Fruit fly (Drosophila melanogaster) whole organism, embryonic: ENCODE measurements around the gene CG18269.

Experiments
- Ada2b ChIP-seq: fragments of 200-800 bp; sonication (Bioruptor generic); IDR thresholded peaks from 2 replicates; pipeline ENCODE4 v1.3.6; 2022; ENCODE audit warnings: missing biosample characterization, missing genetic modification characterization
- BEAF-32 ChIP-seq: fragments of 200-800 bp; sonication (Bioruptor generic); optimal IDR thresholded peaks from 3 replicates; lab custom pipeline; 2017; ENCODE audit warnings: missing biosample characterization, missing genetic modification characterization, mild to moderate bottlenecking, moderate library complexity, missing genetic modification reagents
- BtbVII ChIP-seq: fragments of 200-800 bp; sonication (Bioruptor generic); optimal IDR thresholded peaks from 3 replicates; lab custom pipeline; 2017; ENCODE audit warnings: missing biosample characterization, mild to moderate bottlenecking, missing genetic modification characterization
- CG11504 ChIP-seq: fragments of 200-800 bp; sonication (Bioruptor generic); optimal IDR thresholded peaks from 3 replicates; lab custom pipeline; 2019; ENCODE audit warnings: missing biosample characterization, mild to moderate bottlenecking, missing genetic modification characterization, moderate library complexity
- CG12299 ChIP-seq: fragments of 200-800 bp; sonication (Bioruptor generic); optimal IDR thresholded peaks from 2 replicates; lab custom pipeline; 2018; ENCODE audit warnings: missing biosample characterization, mild to moderate bottlenecking, missing genetic modification characterization
- CG12391 ChIP-seq: fragments of 200-800 bp; sonication (Bioruptor generic); optimal IDR thresholded peaks from 3 replicates; lab custom pipeline; 2018; ENCODE audit warnings: missing biosample characterization, mild to moderate bottlenecking, missing genetic modification characterization, moderate library complexity
- CG13624 ChIP-seq: fragments of 200-800 bp; sonication (Bioruptor generic); optimal IDR thresholded peaks from 2 replicates; lab custom pipeline; 2016; ENCODE audit warnings: missing biosample characterization, missing genetic modification characterization
- CG13894 ChIP-seq: fragments of 200-800 bp; sonication (Bioruptor generic); optimal IDR thresholded peaks from 3 replicates; lab custom pipeline; 2018; ENCODE audit warnings: missing biosample characterization, mild to moderate bottlenecking, missing genetic modification characterization, moderate library complexity
- CG16863 ChIP-seq: fragments of 200-800 bp; sonication (Bioruptor generic); optimal IDR thresholded peaks from 3 replicates; lab custom pipeline; 2016; ENCODE audit warnings: missing biosample characterization, missing genetic modification characterization
- CG17361 ChIP-seq: fragments of 200-800 bp; sonication (Bioruptor generic); IDR thresholded peaks from 3 replicates; pipeline ENCODE4 v1.3.6; 2022; ENCODE audit warnings: missing biosample characterization, missing genetic modification characterization
- CG17385 ChIP-seq: fragments of 200-800 bp; sonication (Bioruptor generic); optimal IDR thresholded peaks from 3 replicates; lab custom pipeline; 2018; ENCODE audit warnings: missing biosample characterization, mild to moderate bottlenecking, missing genetic modification characterization
- CG2120 ChIP-seq: fragments of 200-800 bp; sonication (Bioruptor generic); optimal IDR thresholded peaks from 3 replicates; lab custom pipeline; 2016; ENCODE audit warnings: missing biosample characterization, missing genetic modification characterization
- CG2202 ChIP-seq: fragments of 200-800 bp; sonication (Bioruptor generic); optimal IDR thresholded peaks from 2 replicates; lab custom pipeline; 2018; ENCODE audit warnings: missing biosample characterization, mild to moderate bottlenecking, missing genetic modification characterization
- CG2875 ChIP-seq: fragments of 200-800 bp; sonication (Bioruptor generic); optimal IDR thresholded peaks from 2 replicates; lab custom pipeline; 2017; ENCODE audit warnings: missing biosample characterization, mild to moderate bottlenecking, missing genetic modification characterization, missing genetic modification reagents
- CG3726 ChIP-seq: fragments of 200-800 bp; sonication (Bioruptor generic); IDR thresholded peaks from 3 replicates; pipeline ENCODE4, ENCODE4 v1.3.6; 2022; ENCODE audit warnings: missing biosample characterization, missing genetic modification characterization
- CG4820 ChIP-seq: fragments of 200-800 bp; sonication (Bioruptor generic); optimal IDR thresholded peaks from 3 replicates; lab custom pipeline; 2016; ENCODE audit warnings: missing biosample characterization, missing genetic modification characterization
- CG6683 ChIP-seq: fragments of 200-800 bp; sonication (Bioruptor generic); optimal IDR thresholded peaks from 2 replicates; lab custom pipeline; 2017; ENCODE audit warnings: missing biosample characterization, mild to moderate bottlenecking, missing genetic modification characterization, missing genetic modification reagents
- CG7786 ChIP-seq: fragments of 200-800 bp; sonication (Bioruptor generic); optimal IDR thresholded peaks from 2 replicates; lab custom pipeline; 2016; ENCODE audit warnings: missing biosample characterization, missing genetic modification characterization
- CG9817 ChIP-seq: fragments of 200-800 bp; sonication (Bioruptor generic); optimal IDR thresholded peaks from 2 replicates; lab custom pipeline; 2018; ENCODE audit warnings: missing biosample characterization, mild to moderate bottlenecking, missing genetic modification characterization, moderate library complexity
- Drgx ChIP-seq: fragments of 200-800 bp; sonication (Bioruptor generic); IDR thresholded peaks from 2 replicates; pipeline ENCODE4 v1.3.6; 2022; ENCODE audit warnings: missing biosample characterization, missing genetic modification characterization
- Hr51 ChIP-seq, 2 experiments: fragments of 200-800 bp; sonication (Bioruptor generic); optimal IDR thresholded peaks; 2 replicates in 1 of 2; 3 replicates in 1 of 2; lab custom pipeline; 2016 to 2018; ENCODE audit warnings: missing biosample characterization in 2 of 2, missing genetic modification characterization in 2 of 2, mild to moderate bottlenecking in 1 of 2, moderate library complexity in 1 of 2
- Mes4 ChIP-seq: fragments of 200-800 bp; sonication (Bioruptor generic); optimal IDR thresholded peaks from 2 replicates; lab custom pipeline; 2016; ENCODE audit warnings: missing biosample characterization, missing genetic modification characterization
- NC2β ChIP-seq: fragments of 200-800 bp; sonication (Bioruptor generic); optimal IDR thresholded peaks from 2 replicates; lab custom pipeline; 2016; ENCODE audit warnings: missing biosample characterization, missing genetic modification characterization
- Nf-YB ChIP-seq: fragments of 200-800 bp; sonication (Bioruptor generic); optimal IDR thresholded peaks from 3 replicates; lab custom pipeline; 2019; ENCODE audit warnings: missing biosample characterization, mild to moderate bottlenecking, missing genetic modification characterization, moderate library complexity
- Oli ChIP-seq: fragments of 200-800 bp; sonication (Bioruptor generic); optimal IDR thresholded peaks from 2 replicates; lab custom pipeline; 2018; ENCODE audit warnings: missing biosample characterization, mild to moderate bottlenecking, missing genetic modification characterization, moderate library complexity
- Taf1 ChIP-seq: fragments of 200-800 bp; sonication (Bioruptor generic); IDR thresholded peaks from 2 replicates; pipeline ENCODE4 v1.3.6; 2022; ENCODE audit warnings: missing biosample characterization, missing genetic modification characterization
- ase ChIP-seq: fragments of 200-800 bp; sonication (Bioruptor generic); IDR thresholded peaks from 3 replicates; pipeline ENCODE4 v1.3.6; 2022; ENCODE audit warnings: missing biosample characterization, missing genetic modification characterization
- bcd ChIP-seq: fragments of 200-800 bp; sonication (Bioruptor generic); optimal IDR thresholded peaks from 2 replicates; lab custom pipeline; 2017; ENCODE audit warnings: missing biosample characterization, mild to moderate bottlenecking, missing genetic modification characterization
- br ChIP-seq: fragments of >200 bp; optimal IDR thresholded peaks from 2 replicates; lab custom pipeline; 2017
- caup ChIP-seq: fragments of 200-800 bp; sonication (Bioruptor generic); optimal IDR thresholded peaks from 3 replicates; lab custom pipeline; 2017; ENCODE audit warnings: missing biosample characterization, mild to moderate bottlenecking, missing genetic modification characterization, moderate library complexity; ENCODE audit not compliant: severe bottlenecking
- dan ChIP-seq: fragments of 200-800 bp; sonication (Bioruptor generic); IDR thresholded peaks from 2 replicates; pipeline ENCODE4 v1.3.6; 2022; ENCODE audit warnings: missing biosample characterization, missing genetic modification characterization
- hbn ChIP-seq: fragments of 200-800 bp; sonication (Bioruptor generic); IDR thresholded peaks from 2 replicates; pipeline ENCODE4 v1.3.6; 2022; ENCODE audit warnings: missing biosample characterization, missing genetic modification characterization; ENCODE audit not compliant: partially characterized antibody
- knrl ChIP-seq: fragments of 200-800 bp; sonication (Bioruptor generic); IDR thresholded peaks from 3 replicates; pipeline ENCODE4 v1.3.6; 2022; ENCODE audit warnings: missing biosample characterization, missing genetic modification characterization; ENCODE audit not compliant: partially characterized antibody
- lab ChIP-seq: fragments of 200-800 bp; sonication (Bioruptor generic); optimal IDR thresholded peaks from 3 replicates; lab custom pipeline; 2017; ENCODE audit warnings: missing biosample characterization, missing genetic modification characterization, mild to moderate bottlenecking, moderate library complexity, missing genetic modification reagents
- mam ChIP-seq: fragments of 200-800 bp; sonication (Bioruptor generic); optimal IDR thresholded peaks from 3 replicates; lab custom pipeline; 2016; ENCODE audit warnings: missing biosample characterization, missing genetic modification characterization
- sd ChIP-seq: fragments of 200-800 bp; sonication (Bioruptor generic); optimal IDR thresholded peaks from 3 replicates; lab custom pipeline; 2018; ENCODE audit warnings: missing biosample characterization, mild to moderate bottlenecking, missing genetic modification characterization, moderate library complexity
- sens-2 ChIP-seq: fragments of 200-800 bp; sonication (Bioruptor generic); IDR thresholded peaks from 2 replicates; pipeline ENCODE4 v1.3.6; 2022; ENCODE audit warnings: missing biosample characterization, missing genetic modification characterization

CG18269 gene

dm6 chr2L:5569503-5569902, 17.9 kb downstream of the CG18269 start (continued):
- TF ChIP-seq Mes4 (GFP tag; lab: Kevin White, UChicago) (no peak), Taf1 (GFP tag; lab: Robert Waterston, UW) (0 out of 2 replicates have a peak, but pooled peaks have one; percentile 12), CG11504 (tag; lab: Kevin White, UChicago) (peak; percentile 52), ase (GFP tag; lab: Robert Waterston, UW) (peak; percentile 39; the same call in 1 of the 3 replicates), mam (peak; percentile 14), BEAF-32 (GFP tag; lab: Kevin White, UChicago) (no peak), CG6683 (no peak), hbn (GFP tag; lab: Robert Waterston, UW) (no peak), CG7786 (no peak), Hr51 (GFP tag; optimal IDR thresholded peaks at IDR 0.05; lab: Kevin White, UChicago) (peak in 1 of 2 experiments; percentile 43), CG13894 (tag; lab: Kevin White, UChicago) (no peak), CG3726 (GFP tag; lab: Robert Waterston, UW) (no peak), sens-2 (no peak), CG2120 (GFP tag; lab: Kevin White, UChicago) (peak; percentile 67), Ada2b (GFP tag; lab: Robert Waterston, UW) (peak; percentile 41; the same call in 1 of the 2 replicates), Oli (peak; percentile 27), BtbVII (peak; percentile 17), CG2875 (no peak), CG17385 (peak; percentile 26), lab (GFP tag; lab: Kevin White, UChicago) (peak; percentile 72), caup (GFP tag; lab: Kevin White, UChicago) (peak; percentile 20), sd (no peak), bcd (GFP tag; lab: Kevin White, UChicago) (peak; percentile 12), CG2202 (tag; lab: Kevin White, UChicago) (no peak), CG9817 (peak; percentile 26), CG13624 (GFP tag; lab: Kevin White, UChicago) (no peak), CG16863 (GFP tag; lab: Kevin White, UChicago) (no peak), Drgx (GFP tag; lab: Robert Waterston, UW) (no peak; the same call in 1 of the 2 replicates)

dm6 chr2L:5581016-5581415, 29.4 kb downstream of the CG18269 start, which contains the start of gene CG14011:
TSS of gene CG14011 (minus strand) at chr2L:5581116.
- TF ChIP-seq CG12391 (tag; lab: Kevin White, UChicago) = no peak
- TF ChIP-seq CG12299 = no peak
- no peak for TF ChIP-seq Nf-YB (GFP tag; lab: Kevin White, UChicago)
- TF ChIP-seq CG4820 (GFP tag; lab: Kevin White, UChicago) = no peak
- TF ChIP-seq knrl (GFP tag; lab: Robert Waterston, UW) = no peak
- TF ChIP-seq, all 482 proteins: peak for 0

- TF ChIP-seq CG17361 = no peak
- TF ChIP-seq NC2β (GFP tag; lab: Kevin White, UChicago) = no peak
- no peak for TF ChIP-seq br (lab: Kevin White, UChicago)
- no peak for TF ChIP-seq dan (GFP tag; lab: Robert Waterston, UW)
These were observed 36.7 kb downstream of the CG18269 start, which contains the start of gene CG7251 for dm6 chr2L:5588314-5588713. TSS of gene CG7251 (minus strand) at chr2L:5588414.
